Worm (Caenorhabditis elegans): ENCODE measurements around the gene C01C4.2.

C01C4.2 gene

ce11 chrX:3727274-3727673 is 12.4 kb downstream of the C01C4.2 start, which contains the start of gene nlp-1:
Gene nlp-1, plus strand, starts transcription at chrX:3727574.
- TF ChIP-seq pha-4 (tag; optimal IDR thresholded peaks at IDR 0.05): no peak
- no peak for TF ChIP-seq F13H6.1 (tag; optimal IDR thresholded peaks at IDR 0.05)
- no peak for TF ChIP-seq pax-1 (tag; optimal IDR thresholded peaks at IDR 0.05)
- no peak for TF ChIP-seq sdc-2 (tag; optimal IDR thresholded peaks at IDR 0.05)
- no peak for TF ChIP-seq C08G9.2 (tag; optimal IDR thresholded peaks at IDR 0.05)
- no peak for TF ChIP-seq mec-3 (tag; optimal IDR thresholded peaks at IDR 0.05; ENCODE audit: borderline replicate concordance)
- no peak for TF ChIP-seq npax-4 (tag; optimal IDR thresholded peaks at IDR 0.05)
- no peak for TF ChIP-seq unc-42 (tag; optimal IDR thresholded peaks at IDR 0.05)
- no peak for TF ChIP-seq tbx-7 (tag; optimal IDR thresholded peaks at IDR 0.05)
- no peak for TF ChIP-seq ceh-9 (tag; optimal IDR thresholded peaks at IDR 0.05)
- TF ChIP-seq hlh-8 (tag; optimal IDR thresholded peaks at IDR 0.05): no peak
- TF ChIP-seq C38D4.7 (GFP tag; optimal IDR thresholded peaks at IDR 0.05): no peak
- TF ChIP-seq hlh-30 (tag; optimal IDR thresholded peaks at IDR 0.05; ENCODE audit: insufficient read depth): no peak
- no peak for TF ChIP-seq hlh-13 (GFP tag; optimal IDR thresholded peaks at IDR 0.05)
- no peak for TF ChIP-seq elt-4 (tag; optimal IDR thresholded peaks at IDR 0.05)
- TF ChIP-seq sox-4 (tag; optimal IDR thresholded peaks at IDR 0.05): no peak
- TF ChIP-seq pros-1 (tag; optimal IDR thresholded peaks at IDR 0.05): no peak
- no peak for TF ChIP-seq Y22D7AL.16 (tag; optimal IDR thresholded peaks at IDR 0.05)

ce11 chrX:3728970-3729369 is 14.1 kb downstream of the C01C4.2 start, which contains the start of gene aex-4:
Gene aex-4, plus strand, starts transcription at chrX:3729281.
- TF ChIP-seq madf-2 (tag; optimal IDR thresholded peaks at IDR 0.05): no peak
- peak; percentile 64 for TF ChIP-seq elt-2 (tag; optimal IDR thresholded peaks at IDR 0.05)
- no peak for TF ChIP-seq ceh-18 (tag; optimal IDR thresholded peaks at IDR 0.05)

- TF ChIP-seq zip-5 (tag; optimal IDR thresholded peaks at IDR 0.05) (no peak), elt-2 (tag; optimal IDR thresholded peaks at IDR 0.05) (no peak), pqm-1 (tag; optimal IDR thresholded peaks at IDR 0.05) (no peak), lim-6 (tag; optimal IDR thresholded peaks at IDR 0.05) (no peak), hlh-8 (tag; optimal IDR thresholded peaks at IDR 0.05) (no peak), pha-2 (tag; optimal IDR thresholded peaks at IDR 0.05) (no peak), C38D4.7 (GFP tag; optimal IDR thresholded peaks at IDR 0.05) (no peak), ref-2 (tag; optimal IDR thresholded peaks at IDR 0.05) (no peak), dve-1 (tag; optimal IDR thresholded peaks at IDR 0.05) (no peak), sox-4 (tag; optimal IDR thresholded peaks at IDR 0.05) (no peak), tbx-2 (tag; optimal IDR thresholded peaks at IDR 0.05) (peak; percentile 1), nfya-1 (tag; optimal IDR thresholded peaks at IDR 0.05) (no peak), ceh-18 (tag; optimal IDR thresholded peaks at IDR 0.05) (peak; percentile 58), rnt-1 (tag; optimal IDR thresholded peaks at IDR 0.05) (peak; percentile 32)
These were observed 18.4 kb downstream of the C01C4.2 start for ce11 chrX:3733321-3733720.

ce11 chrX:3733732-3734131 is 18.8 kb downstream of the C01C4.2 start, which contains the start of gene tag-18:
Gene tag-18, minus strand, starts transcription at chrX:3734036.
- TF ChIP-seq fkh-10 (GFP tag; optimal IDR thresholded peaks at IDR 0.05) (no peak), dve-1 (tag; optimal IDR thresholded peaks at IDR 0.05) (no peak), sdc-2 (tag; optimal IDR thresholded peaks at IDR 0.05) (no peak), eyg-1 (tag; optimal IDR thresholded peaks at IDR 0.05) (no peak), zip-5 (tag; optimal IDR thresholded peaks at IDR 0.05) (no peak), unc-86 (tag; optimal IDR thresholded peaks at IDR 0.05) (no peak), che-1 (tag; optimal IDR thresholded peaks at IDR 0.05) (no peak), mec-3 (tag; optimal IDR thresholded peaks at IDR 0.05; ENCODE audit: borderline replicate concordance) (no peak), ceh-19 (GFP tag; optimal IDR thresholded peaks at IDR 0.05) (no peak), ceh-14 (tag; optimal IDR thresholded peaks at IDR 0.05) (no peak), K02D7.2 (tag; optimal IDR thresholded peaks at IDR 0.05) (no peak), ahr-1 (tag; optimal IDR thresholded peaks at IDR 0.05) (no peak), ref-2 (tag; optimal IDR thresholded peaks at IDR 0.05) (no peak), nhr-232 (tag; optimal IDR thresholded peaks at IDR 0.05) (no peak)
